Worm (Caenorhabditis elegans) whole organism, L3 larva: ENCODE measurements around the gene rpl-34.

Source experiments
- R02D3.7 ChIP-seq: fragments of 150-350 bp; optimal IDR thresholded peaks from 2 replicates; lab custom pipeline; 2014; ENCODE audit warnings: missing biosample characterization, missing genetic modification characterization
- ama-1 ChIP-seq: fragments of 150-350 bp; optimal IDR thresholded peaks from 2 replicates; lab custom pipeline; 2018
- egl-27 ChIP-seq: sonication (generic microtip); optimal IDR thresholded peaks from 4 replicates; lab custom pipeline; 2017; ENCODE audit warnings: missing biosample characterization, missing genetic modification reagents, missing genetic modification characterization
- lin-15B ChIP-seq: fragments of 150-350 bp; optimal IDR thresholded peaks from 2 replicates; lab custom pipeline; 2014; ENCODE audit warnings: missing biosample characterization, missing genetic modification characterization
- nhr-25 ChIP-seq: sonication (generic microtip); optimal IDR thresholded peaks from 2 replicates; lab custom pipeline; 2017; ENCODE audit warnings: missing biosample characterization, missing genetic modification characterization
- sea-2 ChIP-seq: fragments of 150-350 bp; sonication (generic microtip); optimal IDR thresholded peaks from 4 replicates; lab custom pipeline; 2014; ENCODE audit warnings: missing biosample characterization, missing genetic modification reagents, missing genetic modification characterization
- tbx-2 ChIP-seq: sonication (generic microtip); optimal IDR thresholded peaks from 2 replicates; lab custom pipeline; 2016; ENCODE audit warnings: mild to moderate bottlenecking, missing genetic modification characterization, missing compliant biosample characterization
- ztf-4 ChIP-seq: fragments of 150-350 bp; optimal IDR thresholded peaks from 2 replicates; lab custom pipeline; 2014; ENCODE audit warnings: missing biosample characterization, missing genetic modification characterization

Gene rpl-34

DNA sequence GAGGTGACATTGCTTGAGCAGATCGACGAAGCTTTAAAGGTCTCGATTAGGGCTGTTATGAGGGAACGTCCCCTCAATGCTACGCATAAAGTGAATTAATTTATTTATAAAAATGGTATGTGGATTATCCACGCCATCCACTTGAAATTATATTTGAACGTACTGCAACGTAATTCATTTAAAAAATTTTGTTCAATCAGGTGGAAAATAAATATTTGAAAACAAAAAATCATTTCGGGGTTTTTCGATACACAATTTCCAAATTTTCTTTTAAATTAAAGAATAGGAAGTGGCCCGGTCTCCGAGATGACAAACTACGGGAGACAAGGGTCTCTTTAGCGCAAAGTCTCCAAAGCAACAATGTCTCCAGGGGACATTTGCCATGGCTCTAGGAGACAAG, 42.8 kb downstream of the rpl-34 start, which contains the start of gene oac-58:
oac-58 (minus strand) TSS at position 101 of the 400 bp plus-strand sequence.
- TF ChIP-seq nhr-25 (tag; lab: Kevin White, UChicago) (no peak), R02D3.7 (no peak), tbx-2 (no peak), lin-15B (tag; lab: Kevin White, UChicago) (no peak), ama-1 (lab: Kevin White, UChicago) (no peak), sea-2 (GFP tag; lab: Kevin White, UChicago) (no peak), ztf-4 (tag; lab: Kevin White, UChicago) (no peak), egl-27 (tag; lab: Kevin White, UChicago) (no peak)
